Fruit fly (Drosophila melanogaster): ENCODE results near the gene CG8475.

Gene CG8475

dm6 chr2L:8198757-8199156, 2.0 kb upstream of the CG8475 start, which contains the start of gene PGAP5:
Gene PGAP5, plus strand, starts transcription at chr2L:8198882.
- TF ChIP-seq Sin3A (optimal IDR thresholded peaks at IDR 0.05), result no peak
- no peak for TF ChIP-seq ttk (optimal IDR thresholded peaks at IDR 0.05)
- no peak for TF ChIP-seq psq (optimal IDR thresholded peaks at IDR 0.05)
- TF ChIP-seq Myc (optimal IDR thresholded peaks at IDR 0.05), result no peak
- no peak for TF ChIP-seq h (optimal IDR thresholded peaks at IDR 0.05)
- TF ChIP-seq insv (optimal IDR thresholded peaks at IDR 0.05), result no peak

dm6 chr2L:8195722-8196323, 895 bp downstream of the CG8475 start:
- TF ChIP-seq Sin3A (optimal IDR thresholded peaks at IDR 0.05) (no peak), insv (optimal IDR thresholded peaks at IDR 0.05) (no peak), Myc (optimal IDR thresholded peaks at IDR 0.05) (no peak), h (optimal IDR thresholded peaks at IDR 0.05) (no peak), ttk (optimal IDR thresholded peaks at IDR 0.05) (no peak), psq (optimal IDR thresholded peaks at IDR 0.05) (no peak)

- TF ChIP-seq insv (optimal IDR thresholded peaks at IDR 0.05) (no peak), Sin3A (optimal IDR thresholded peaks at IDR 0.05) (no peak), Myc (optimal IDR thresholded peaks at IDR 0.05) (no peak), ttk (optimal IDR thresholded peaks at IDR 0.05) (no peak), h (optimal IDR thresholded peaks at IDR 0.05) (no peak), psq (optimal IDR thresholded peaks at IDR 0.05) (no peak)
These were observed 6.0 kb downstream of the CG8475 start, which contains the start of gene CG34134 for dm6 chr2L:8190681-8191080. Gene CG34134, minus strand, starts transcription at chr2L:8190781.

dm6 chr2L:8185008-8185407, 11.7 kb downstream of the CG8475 start:
- TF ChIP-seq insv (optimal IDR thresholded peaks at IDR 0.05), result no peak
- TF ChIP-seq h (optimal IDR thresholded peaks at IDR 0.05), result no peak
- TF ChIP-seq Myc (optimal IDR thresholded peaks at IDR 0.05), result no peak
- no peak for TF ChIP-seq Sin3A (optimal IDR thresholded peaks at IDR 0.05)
- no peak for TF ChIP-seq psq (optimal IDR thresholded peaks at IDR 0.05)
- no peak for TF ChIP-seq ttk (optimal IDR thresholded peaks at IDR 0.05)

- TF ChIP-seq psq (optimal IDR thresholded peaks at IDR 0.05), result no peak
- TF ChIP-seq h (optimal IDR thresholded peaks at IDR 0.05), result no peak
- TF ChIP-seq insv (optimal IDR thresholded peaks at IDR 0.05), result no peak
- no peak for TF ChIP-seq Myc (optimal IDR thresholded peaks at IDR 0.05)
- TF ChIP-seq ttk (optimal IDR thresholded peaks at IDR 0.05), result no peak
- no peak for TF ChIP-seq Sin3A (optimal IDR thresholded peaks at IDR 0.05)
These were observed 25.2 kb downstream of the CG8475 start for dm6 chr2L:8171544-8171943.

- TF ChIP-seq h (optimal IDR thresholded peaks at IDR 0.05), result no peak
- no peak for TF ChIP-seq ttk (optimal IDR thresholded peaks at IDR 0.05)
- TF ChIP-seq Myc (optimal IDR thresholded peaks at IDR 0.05), result no peak
These were observed 26.0 kb downstream of the CG8475 start for dm6 chr2L:8170600-8171182.

- TF ChIP-seq Myc (optimal IDR thresholded peaks at IDR 0.05) (no peak), insv (optimal IDR thresholded peaks at IDR 0.05) (no peak), h (optimal IDR thresholded peaks at IDR 0.05) (no peak), ttk (optimal IDR thresholded peaks at IDR 0.05) (no peak), psq (optimal IDR thresholded peaks at IDR 0.05) (no peak)
These were observed 28.6 kb downstream of the CG8475 start for dm6 chr2L:8168075-8168474.

dm6 chr2L:8165800-8166576, 30.7 kb downstream of the CG8475 start:
- no peak for TF ChIP-seq psq (optimal IDR thresholded peaks at IDR 0.05)
- no peak for TF ChIP-seq ttk (optimal IDR thresholded peaks at IDR 0.05)
- no peak for TF ChIP-seq h (optimal IDR thresholded peaks at IDR 0.05)
- no peak for TF ChIP-seq insv (optimal IDR thresholded peaks at IDR 0.05)
- TF ChIP-seq Sin3A (optimal IDR thresholded peaks at IDR 0.05), result no peak
- TF ChIP-seq Myc (optimal IDR thresholded peaks at IDR 0.05), result no peak

- TF ChIP-seq ttk (optimal IDR thresholded peaks at IDR 0.05) (no peak), h (optimal IDR thresholded peaks at IDR 0.05) (no peak), Myc (optimal IDR thresholded peaks at IDR 0.05) (no peak), psq (optimal IDR thresholded peaks at IDR 0.05) (no peak), insv (optimal IDR thresholded peaks at IDR 0.05) (no peak), Sin3A (optimal IDR thresholded peaks at IDR 0.05) (no peak)
These were observed 32.5 kb downstream of the CG8475 start for dm6 chr2L:8164219-8164618.

dm6 chr2L:8163588-8164166, 33.0 kb downstream of the CG8475 start:
- TF ChIP-seq psq (optimal IDR thresholded peaks at IDR 0.05), result no peak
- TF ChIP-seq Myc (optimal IDR thresholded peaks at IDR 0.05), result no peak
- no peak for TF ChIP-seq insv (optimal IDR thresholded peaks at IDR 0.05)
- no peak for TF ChIP-seq ttk (optimal IDR thresholded peaks at IDR 0.05)
- TF ChIP-seq h (optimal IDR thresholded peaks at IDR 0.05), result no peak
- TF ChIP-seq Sin3A (optimal IDR thresholded peaks at IDR 0.05), result no peak

- no peak for TF ChIP-seq insv (optimal IDR thresholded peaks at IDR 0.05)
- no peak for TF ChIP-seq Sin3A (optimal IDR thresholded peaks at IDR 0.05)
- no peak for TF ChIP-seq ttk (optimal IDR thresholded peaks at IDR 0.05)
- no peak for TF ChIP-seq Myc (optimal IDR thresholded peaks at IDR 0.05)
- TF ChIP-seq psq (optimal IDR thresholded peaks at IDR 0.05), result no peak
- TF ChIP-seq h (optimal IDR thresholded peaks at IDR 0.05), result no peak
These were observed 33.7 kb downstream of the CG8475 start, which contains the start of gene Piezo for dm6 chr2L:8163025-8163351. Gene Piezo, plus strand, starts transcription at chr2L:8163073.
